Worm (Caenorhabditis elegans): ENCODE measurements around the gene ZK899.3.

- TF ChIP-seq pqm-1 (tag; optimal IDR thresholded peaks at IDR 0.05) (no peak), hlh-15 (tag; optimal IDR thresholded peaks at IDR 0.05) (no peak), pros-1 (tag; optimal IDR thresholded peaks at IDR 0.05) (no peak), hlh-6 (tag; optimal IDR thresholded peaks at IDR 0.05) (no peak), hlh-30 (tag; optimal IDR thresholded peaks at IDR 0.05; ENCODE audit: insufficient read depth) (no peak), rnt-1 (tag; optimal IDR thresholded peaks at IDR 0.05) (no peak), ama-1 (optimal IDR thresholded peaks at IDR 0.05) (no peak), ceh-34 (tag; optimal IDR thresholded peaks at IDR 0.05) (no peak), madf-2 (tag; optimal IDR thresholded peaks at IDR 0.05) (no peak), pax-1 (tag; optimal IDR thresholded peaks at IDR 0.05) (no peak), pat-9 (tag; optimal IDR thresholded peaks at IDR 0.05) (no peak)
Observed at ce11 chrX:9417948-9418347, 35.0 kb upstream of the ZK899.3 start.

All from whole organism, late embryonic.